Fruit fly (Drosophila melanogaster) Kc167 (cell line): ENCODE measurements around the gene Hsp70Bb.
"Not testable (repeated sequence)": the region's sequence is repeated elsewhere in the genome, so short reads cannot be mapped to it uniquely, and the experiment has no call there.

Experiments used
- Myc ChIP-seq: fragments of >200 bp; optimal IDR thresholded peaks from 2 replicates; lab custom pipeline; 2017; ENCODE audit warnings: missing external identifiers
- Sin3A ChIP-seq: fragments of >200 bp; optimal IDR thresholded peaks from 2 replicates; lab custom pipeline; 2018; ENCODE audit warnings: missing external identifiers
- h ChIP-seq: fragments of >200 bp; optimal IDR thresholded peaks from 3 replicates; lab custom pipeline; 2018; ENCODE audit warnings: missing external identifiers
- insv ChIP-seq: fragments of >200 bp; optimal IDR thresholded peaks from 3 replicates; lab custom pipeline; 2018; ENCODE audit warnings: missing external identifiers
- psq ChIP-seq: fragments of >200 bp; optimal IDR thresholded peaks from 2 replicates; lab custom pipeline; 2017; ENCODE audit warnings: missing external identifiers
- ttk ChIP-seq: sonication (Bioruptor generic); optimal IDR thresholded peaks from 2 replicates; lab custom pipeline; 2017; ENCODE audit warnings: missing external identifiers

Gene Hsp70Bb

DNA sequence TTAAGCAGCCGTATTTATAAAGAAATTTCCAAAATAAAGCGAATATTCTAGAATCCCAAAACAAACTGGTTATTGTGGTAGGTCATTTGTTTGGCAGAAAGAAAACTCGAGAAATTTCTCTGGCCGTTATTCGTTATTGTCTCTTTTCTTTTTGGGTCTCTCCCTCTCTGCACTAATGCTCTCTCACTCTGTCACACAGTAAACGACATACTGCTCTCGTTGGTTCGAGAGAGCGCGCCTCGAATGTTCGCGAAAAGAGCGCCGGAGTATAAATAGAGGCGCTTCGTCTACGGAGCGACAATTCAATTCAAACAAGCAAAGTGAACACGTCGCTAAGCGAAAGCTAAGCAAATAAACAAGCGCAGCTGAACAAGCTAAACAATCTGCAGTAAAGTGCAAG, at the start of gene Hsp70Bb:
TSS of gene Hsp70Bb (plus strand) at position 301 of the 400 bp plus-strand sequence.
- not testable (repeated sequence) for TF ChIP-seq h (lab: Kevin White, UChicago); ttk; Myc (lab: Kevin White, UChicago)

dm6 chr3R:12456370-12456940, 49.1 kb upstream of the Hsp70Bb start, which contains the start of gene trus:
Gene trus, plus strand, starts transcription at chr3R:12456573.
- no peak for TF ChIP-seq Myc (lab: Kevin White, UChicago)
- TF ChIP-seq Sin3A (lab: Kevin White, UChicago): no peak
- TF ChIP-seq h (lab: Kevin White, UChicago): no peak
- no peak for TF ChIP-seq insv (lab: Kevin White, UChicago)
- no peak for TF ChIP-seq psq (lab: Kevin White, UChicago)
- no peak for TF ChIP-seq ttk

DNA sequence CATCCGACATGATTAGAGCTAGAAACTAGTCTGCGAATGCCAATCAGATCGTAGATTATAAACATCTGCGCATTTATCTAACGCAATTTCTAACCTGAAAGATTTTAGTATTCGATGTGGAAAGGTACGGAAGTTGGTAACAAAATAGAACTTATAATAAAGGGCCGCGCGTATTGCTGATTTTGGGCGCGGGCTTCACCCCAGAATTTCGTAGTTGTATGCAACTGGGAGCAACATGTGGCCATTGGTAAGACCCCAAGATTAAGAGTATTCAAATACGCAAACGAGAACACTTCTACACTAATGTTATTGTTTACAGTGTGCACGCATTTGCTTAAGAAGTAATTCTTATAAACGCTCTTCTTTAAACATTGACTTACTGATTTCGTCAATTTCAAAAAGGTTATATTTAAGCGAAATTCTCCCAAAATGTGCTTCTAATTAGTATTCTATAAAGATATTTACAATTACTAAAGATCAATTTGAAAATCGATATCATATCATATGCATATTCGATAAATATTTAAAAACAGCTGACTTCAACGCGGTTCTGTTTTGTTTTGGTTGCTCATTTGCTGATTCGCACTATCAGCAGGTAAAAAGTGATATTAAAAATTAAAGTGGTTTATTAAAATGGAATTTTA, 45.6 kb upstream of the Hsp70Bb start, which contains the start of the genes CG5961 and Polr3C:
TSS of gene CG5961 (minus strand) at position 416 of the 644 bp plus-strand sequence.
TSS of gene Polr3C (plus strand) at position 536 of the 644 bp plus-strand sequence.
- TF ChIP-seq ttk (no peak), psq (lab: Kevin White, UChicago) (peak; percentile 69)

dm6 chr3R:12465198-12465597, 40.4 kb upstream of the Hsp70Bb start, which contains the start of gene CG5608:
Gene CG5608, minus strand, starts transcription at chr3R:12465298.
- not testable (repeated sequence) for TF ChIP-seq Myc, Sin3A, insv (lab: Kevin White, UChicago)

dm6 chr3R:12467675-12468074, 37.9 kb upstream of the Hsp70Bb start, which contains the start of gene Hsp70Ba:
Gene Hsp70Ba, minus strand, starts transcription at chr3R:12467776.
- TF ChIP-seq ttk; Sin3A (lab: Kevin White, UChicago); h (lab: Kevin White, UChicago): not testable (repeated sequence)

DNA sequence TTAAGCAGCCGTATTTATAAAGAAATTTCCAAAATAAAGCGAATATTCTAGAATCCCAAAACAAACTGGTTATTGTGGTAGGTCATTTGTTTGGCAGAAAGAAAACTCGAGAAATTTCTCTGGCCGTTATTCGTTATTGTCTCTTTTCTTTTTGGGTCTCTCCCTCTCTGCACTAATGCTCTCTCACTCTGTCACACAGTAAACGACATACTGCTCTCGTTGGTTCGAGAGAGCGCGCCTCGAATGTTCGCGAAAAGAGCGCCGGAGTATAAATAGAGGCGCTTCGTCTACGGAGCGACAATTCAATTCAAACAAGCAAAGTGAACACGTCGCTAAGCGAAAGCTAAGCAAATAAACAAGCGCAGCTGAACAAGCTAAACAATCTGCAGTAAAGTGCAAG, 3.4 kb upstream of the Hsp70Bb start, which contains the start of gene Hsp70Bbb:
TSS of gene Hsp70Bbb (plus strand) at position 301 of the 400 bp plus-strand sequence.
- not testable (repeated sequence) for TF ChIP-seq insv, Myc, psq (lab: Kevin White, UChicago)

dm6 chr3R:12508776-12509175, 3.2 kb downstream of the Hsp70Bb start, which contains the start of gene Hsp70Bc:
Gene Hsp70Bc, plus strand, starts transcription at chr3R:12509076.
- not testable (repeated sequence) for TF ChIP-seq insv, Sin3A, h (lab: Kevin White, UChicago)

- no peak for TF ChIP-seq ttk
- TF ChIP-seq insv (lab: Kevin White, UChicago): no peak
- TF ChIP-seq psq (lab: Kevin White, UChicago): no peak
- no peak for TF ChIP-seq h (lab: Kevin White, UChicago)
- TF ChIP-seq Sin3A (lab: Kevin White, UChicago): no peak
- no peak for TF ChIP-seq Myc (lab: Kevin White, UChicago)
Measured at dm6 chr3R:12514997-12515396, 9.4 kb downstream of the Hsp70Bb start.

dm6 chr3R:12525888-12526287, 20.3 kb downstream of the Hsp70Bb start, which contains the start of gene Hug:
Gene Hug, plus strand, starts transcription at chr3R:12526188.
- TF ChIP-seq Sin3A (lab: Kevin White, UChicago) (no peak), h (lab: Kevin White, UChicago) (no peak), psq (lab: Kevin White, UChicago) (no peak), ttk (no peak), Myc (lab: Kevin White, UChicago) (no peak), insv (lab: Kevin White, UChicago) (no peak)

DNA sequence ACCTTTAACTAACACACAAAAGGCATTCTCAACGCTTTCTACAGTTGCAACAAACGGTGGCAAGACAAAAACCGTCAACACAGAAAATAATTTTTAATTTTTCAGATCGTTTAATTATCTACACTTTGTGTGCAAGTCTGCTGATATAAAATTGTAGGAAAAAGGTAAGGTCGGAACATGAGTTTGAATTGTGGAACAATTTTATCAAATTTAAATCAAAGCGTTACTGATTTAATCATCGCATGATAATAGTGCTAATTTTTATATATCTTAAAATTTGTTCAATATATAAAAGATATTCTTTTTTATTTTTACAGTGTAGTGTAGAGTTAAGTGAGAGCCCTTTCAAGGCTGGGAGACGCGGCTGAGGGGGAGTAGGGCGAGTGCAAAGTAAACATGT, 37.4 kb downstream of the Hsp70Bb start:
- TF ChIP-seq h (lab: Kevin White, UChicago): no peak
- TF ChIP-seq Myc (lab: Kevin White, UChicago): no peak
- TF ChIP-seq insv (lab: Kevin White, UChicago): no peak
- TF ChIP-seq ttk: no peak
- no peak for TF ChIP-seq psq (lab: Kevin White, UChicago)
- no peak for TF ChIP-seq Sin3A (lab: Kevin White, UChicago)

dm6 chr3R:12548229-12548628, 42.6 kb downstream of the Hsp70Bb start, which contains the start of gene Octbeta3R:
Gene Octbeta3R, minus strand, starts transcription at chr3R:12548229.
- TF ChIP-seq Sin3A (lab: Kevin White, UChicago) (no peak), h (lab: Kevin White, UChicago) (no peak), Myc (lab: Kevin White, UChicago) (no peak), insv (lab: Kevin White, UChicago) (no peak), psq (lab: Kevin White, UChicago) (no peak), ttk (no peak)
